Worm (Caenorhabditis elegans) whole organism, L4 larva: ENCODE data around the gene mrps-17.
A peak's percentile ranks its signal among the peaks of the same experiment; 100 is the strongest.

Experiments used
- F10B5.3 ChIP-seq: sonication (generic microtip); optimal IDR thresholded peaks from 2 replicates; lab custom pipeline; 2016; ENCODE audit warnings: mild to moderate bottlenecking, missing genetic modification characterization, missing compliant biosample characterization
- F44E2.7 ChIP-seq: fragments of 200-800 bp; sonication (Bioruptor generic); IDR thresholded peaks from 2 replicates; pipeline ENCODE4 v2.1.2; 2022; ENCODE audit warnings: missing genetic modification characterization, missing compliant biosample characterization
- F49E8.2 ChIP-seq: sonication (generic microtip); optimal IDR thresholded peaks from 2 replicates; lab custom pipeline; 2016; ENCODE audit warnings: missing compliant biosample characterization, mild to moderate bottlenecking, missing genetic modification characterization, borderline replicate concordance
- T20F7.1 ChIP-seq: fragments of 200-800 bp; sonication (Bioruptor generic); optimal IDR thresholded peaks from 2 replicates; lab custom pipeline; 2018; ENCODE audit warnings: mild to moderate bottlenecking, missing genetic modification characterization, missing compliant biosample characterization
- Y48G9A.11 ChIP-seq: fragments of 200-800 bp; sonication (Bioruptor generic); IDR thresholded peaks from 2 replicates; pipeline ENCODE4 v1.3.6; 2022; ENCODE audit warnings: missing genetic modification reagents, missing genetic modification characterization, missing compliant biosample characterization
- Y5F2A.4 ChIP-seq: fragments of 200-800 bp; sonication (Bioruptor generic); optimal IDR thresholded peaks from 2 replicates; lab custom pipeline; 2018; ENCODE audit warnings: mild to moderate bottlenecking, missing genetic modification characterization, missing compliant biosample characterization
- ama-1 ChIP-seq: fragments of 150-350 bp; optimal IDR thresholded peaks from 2 replicates; lab custom pipeline; 2014; ENCODE audit warnings: inconsistent platforms, mixed read lengths
- arid-1 ChIP-seq: fragments of 200-800 bp; sonication (Bioruptor generic); conservative IDR thresholded peaks from 2 replicates; pipeline ENCODE4 v1.3.6; 2022; ENCODE audit warnings: missing genetic modification reagents, missing genetic modification characterization, missing compliant biosample characterization
- ceh-20 ChIP-seq: fragments of 200-800 bp; sonication (Bioruptor generic); IDR thresholded peaks from 2 replicates; pipeline ENCODE4 v1.3.6; 2022; ENCODE audit warnings: missing genetic modification reagents, missing genetic modification characterization, missing compliant biosample characterization
- ceh-28 ChIP-seq: fragments of 150-350 bp; optimal IDR thresholded peaks from 2 replicates; lab custom pipeline; 2014; ENCODE audit warnings: missing biosample characterization, missing genetic modification reagents, missing genetic modification characterization
- ceh-44 ChIP-seq: fragments of 200-800 bp; sonication (Bioruptor generic); IDR thresholded peaks from 2 replicates; pipeline ENCODE4 v1.3.6; 2022; ENCODE audit warnings: missing genetic modification reagents, missing genetic modification characterization, missing compliant biosample characterization
- ceh-62 ChIP-seq: sonication (generic microtip); optimal IDR thresholded peaks from 2 replicates; lab custom pipeline; 2017; ENCODE audit warnings: missing biosample characterization, missing genetic modification characterization
- ceh-82 ChIP-seq: sonication (generic microtip); optimal IDR thresholded peaks from 2 replicates; lab custom pipeline; 2017; ENCODE audit warnings: missing biosample characterization, missing genetic modification characterization
- ces-1 ChIP-seq: fragments of 150-350 bp; sonication (generic microtip); optimal IDR thresholded peaks from 4 replicates; lab custom pipeline; 2014; ENCODE audit warnings: missing biosample characterization, missing genetic modification reagents, missing genetic modification characterization
- cey-2 ChIP-seq: sonication (generic microtip); optimal IDR thresholded peaks from 3 replicates; lab custom pipeline; 2017; ENCODE audit warnings: missing genetic modification characterization, mild to moderate bottlenecking, missing compliant biosample characterization, antibody characterized with exemption, borderline replicate concordance; ENCODE audit not compliant: insufficient read depth
- ctbp-1 ChIP-seq: fragments of 200-800 bp; sonication (Bioruptor generic); IDR thresholded peaks from 2 replicates; pipeline ENCODE4 v1.3.6; 2022; ENCODE audit warnings: missing genetic modification reagents, missing genetic modification characterization, missing compliant biosample characterization
- daf-12 ChIP-seq: fragments of 150-350 bp; optimal IDR thresholded peaks from 2 replicates; lab custom pipeline; 2014; ENCODE audit warnings: missing biosample characterization, missing genetic modification reagents, missing genetic modification characterization
- daf-8 ChIP-seq: fragments of 200-800 bp; sonication (Bioruptor generic); IDR thresholded peaks from 2 replicates; pipeline ENCODE4 v1.3.6; 2022; ENCODE audit warnings: missing genetic modification characterization, missing compliant biosample characterization
- dmd-8 ChIP-seq: fragments of 200-800 bp; sonication (Bioruptor generic); IDR thresholded peaks from 2 replicates; pipeline ENCODE4 v1.3.6; 2022; ENCODE audit warnings: missing genetic modification characterization, missing compliant biosample characterization
- dpl-1 ChIP-seq: fragments of 150-350 bp; optimal IDR thresholded peaks from 2 replicates; lab custom pipeline; 2014; ENCODE audit warnings: missing biosample characterization, missing genetic modification reagents, missing genetic modification characterization
- dve-1 ChIP-seq: sonication (generic microtip); optimal IDR thresholded peaks from 2 replicates; lab custom pipeline; 2017; ENCODE audit warnings: antibody characterized with exemption, mild to moderate bottlenecking, missing genetic modification characterization, missing compliant biosample characterization; ENCODE audit not compliant: insufficient read depth
- egl-27 ChIP-seq: sonication (generic microtip); optimal IDR thresholded peaks from 3 replicates; lab custom pipeline; 2017; ENCODE audit warnings: missing biosample characterization, missing genetic modification reagents, missing genetic modification characterization
- egl-43 ChIP-seq: fragments of 200-800 bp; sonication (Bioruptor generic); IDR thresholded peaks from 2 replicates; pipeline ENCODE4 v1.3.6; 2022; ENCODE audit warnings: missing genetic modification reagents, missing genetic modification characterization, missing compliant biosample characterization
- fos-1 ChIP-seq: fragments of 150-350 bp; optimal IDR thresholded peaks from 2 replicates; lab custom pipeline; 2014; ENCODE audit warnings: missing biosample characterization, missing genetic modification characterization
- hlh-11 ChIP-seq: fragments of 200-800 bp; sonication (Bioruptor generic); optimal IDR thresholded peaks from 2 replicates; lab custom pipeline; 2018; ENCODE audit warnings: mild to moderate bottlenecking, missing genetic modification characterization, missing compliant biosample characterization
- hlh-30 ChIP-seq: sonication (generic microtip); optimal IDR thresholded peaks from 2 replicates; lab custom pipeline; 2017; ENCODE audit warnings: antibody characterized with exemption, mild to moderate bottlenecking, missing genetic modification characterization, missing compliant biosample characterization; ENCODE audit not compliant: insufficient read depth
- jun-1 ChIP-seq: fragments of 150-350 bp; optimal IDR thresholded peaks from 2 replicates; lab custom pipeline; 2014; ENCODE audit warnings: missing biosample characterization, missing genetic modification reagents, missing genetic modification characterization
- lin-15B ChIP-seq: fragments of 150-350 bp; sonication (generic microtip); optimal IDR thresholded peaks from 3 replicates; lab custom pipeline; 2014; ENCODE audit warnings: missing biosample characterization, missing genetic modification characterization
- lin-38 ChIP-seq: fragments of 200-800 bp; sonication (Bioruptor generic); IDR thresholded peaks from 2 replicates; pipeline ENCODE4 v1.3.6; 2022; ENCODE audit warnings: missing genetic modification reagents, missing genetic modification characterization, missing compliant biosample characterization
- lir-3 ChIP-seq: sonication (generic microtip); optimal IDR thresholded peaks from 2 replicates; lab custom pipeline; 2016; ENCODE audit warnings: mild to moderate bottlenecking, missing genetic modification characterization, missing compliant biosample characterization
- madf-5 ChIP-seq, 2 experiments: fragments of 200-800 bp; sonication (Bioruptor generic); IDR thresholded peaks; 2 replicates each; pipeline ENCODE4 v1.3.6; 2022; ENCODE audit warnings: missing compliant biosample characterization in 2 of 2, missing genetic modification characterization in 2 of 2
- mdt-29 ChIP-seq: fragments of 200-800 bp; sonication (Bioruptor generic); IDR thresholded peaks from 2 replicates; pipeline ENCODE4 v1.3.6; 2022; ENCODE audit warnings: missing genetic modification reagents, missing genetic modification characterization, missing compliant biosample characterization
- mxl-2 ChIP-seq: fragments of 200-800 bp; sonication (Bioruptor generic); conservative IDR thresholded peaks from 2 replicates; pipeline ENCODE4 v1.3.6; 2022; ENCODE audit warnings: missing genetic modification reagents, missing genetic modification characterization, missing compliant biosample characterization
- nhr-111 ChIP-seq: fragments of 200-800 bp; sonication (Bioruptor generic); optimal IDR thresholded peaks from 2 replicates; lab custom pipeline; 2018; ENCODE audit warnings: mild to moderate bottlenecking, missing genetic modification characterization, missing compliant biosample characterization
- nhr-42 ChIP-seq: fragments of 200-800 bp; sonication (Bioruptor generic); IDR thresholded peaks from 2 replicates; pipeline ENCODE4 v1.3.6; 2022; ENCODE audit warnings: missing genetic modification characterization, missing compliant biosample characterization
- nhr-6 ChIP-seq: fragments of 150-350 bp; optimal IDR thresholded peaks from 2 replicates; lab custom pipeline; 2014; ENCODE audit warnings: missing biosample characterization, missing genetic modification characterization
- nhr-76 ChIP-seq: fragments of 150-350 bp; optimal IDR thresholded peaks from 2 replicates; lab custom pipeline; 2014; ENCODE audit warnings: missing biosample characterization, missing genetic modification characterization
- php-3 ChIP-seq: fragments of 200-800 bp; sonication (Bioruptor generic); IDR thresholded peaks from 2 replicates; pipeline ENCODE4 v1.3.6; 2022; ENCODE audit warnings: missing genetic modification reagents, missing genetic modification characterization, missing compliant biosample characterization
- pqm-1 ChIP-seq: sonication (generic microtip); optimal IDR thresholded peaks from 2 replicates; lab custom pipeline; 2017; ENCODE audit warnings: missing biosample characterization, missing genetic modification characterization
- rbr-2 ChIP-seq: sonication (generic microtip); optimal IDR thresholded peaks from 2 replicates; lab custom pipeline; 2016; ENCODE audit warnings: missing genotype, missing genetic modification characterization, missing compliant biosample characterization
- saeg-2 ChIP-seq: fragments of 200-800 bp; sonication (Bioruptor generic); IDR thresholded peaks from 2 replicates; pipeline ENCODE4 v1.3.6; 2022; ENCODE audit warnings: missing genetic modification reagents, missing genetic modification characterization, missing compliant biosample characterization
- spr-3 ChIP-seq: fragments of 200-800 bp; sonication (Bioruptor generic); optimal IDR thresholded peaks from 2 replicates; lab custom pipeline; 2018; ENCODE audit warnings: mild to moderate bottlenecking, missing genetic modification characterization, missing compliant biosample characterization
- tag-97 ChIP-seq: fragments of 200-800 bp; sonication (Bioruptor generic); IDR thresholded peaks from 2 replicates; pipeline ENCODE4 v1.3.6; 2022; ENCODE audit warnings: missing genetic modification characterization, missing compliant biosample characterization
- tra-1 ChIP-seq: fragments of 200-800 bp; sonication (Bioruptor generic); IDR thresholded peaks from 2 replicates; pipeline ENCODE4 v1.3.6; 2022; ENCODE audit warnings: missing genetic modification reagents, missing genetic modification characterization, missing compliant biosample characterization
- unc-130 ChIP-seq: sonication (generic microtip); optimal IDR thresholded peaks from 2 replicates; lab custom pipeline; 2016; ENCODE audit warnings: missing genetic modification reagents, missing genetic modification characterization, missing compliant biosample characterization
- unc-39 ChIP-seq: sonication (generic microtip); optimal IDR thresholded peaks from 2 replicates; lab custom pipeline; 2017; ENCODE audit warnings: missing biosample characterization, missing genetic modification characterization
- unc-62 ChIP-seq, 3 experiments: fragments of 150-350 bp in 1 of 3; sonication (generic microtip); optimal IDR thresholded peaks in 2 of 3; peaks in 1 of 3; 1 replicate in 1 of 3; 2 replicates in 2 of 3; lab custom pipeline; 2014 to 2017; ENCODE audit warnings: missing biosample characterization in 3 of 3, missing genetic modification characterization in 3 of 3, missing genetic modification reagents in 3 of 3, missing genotype in 1 of 3
- vab-7 ChIP-seq: fragments of 200-800 bp; sonication (Bioruptor generic); IDR thresholded peaks from 2 replicates; pipeline ENCODE4 v1.3.6; 2022; ENCODE audit warnings: missing genetic modification reagents, missing genetic modification characterization, missing compliant biosample characterization
- zfp-2 ChIP-seq: sonication (generic microtip); optimal IDR thresholded peaks from 2 replicates; lab custom pipeline; 2016; ENCODE audit warnings: mild to moderate bottlenecking, missing genetic modification characterization, missing compliant biosample characterization
- zfp-3 ChIP-seq: fragments of 200-800 bp; sonication (Bioruptor generic); conservative IDR thresholded peaks from 2 replicates; pipeline ENCODE4 v1.3.6; 2022; ENCODE audit warnings: missing genetic modification reagents, missing genetic modification characterization, missing compliant biosample characterization
- zip-11 ChIP-seq: fragments of 200-800 bp; sonication (Bioruptor generic); IDR thresholded peaks from 2 replicates; pipeline ENCODE4 v1.3.6; 2022; ENCODE audit warnings: missing genetic modification characterization, missing compliant biosample characterization
- zip-2 ChIP-seq: fragments of 150-350 bp; optimal IDR thresholded peaks from 2 replicates; lab custom pipeline; 2014; ENCODE audit warnings: missing biosample characterization, missing genetic modification characterization

The mrps-17 gene

ce11 chrIII:6447521-6447920, 15.9 kb upstream of the mrps-17 start (continued):
- TF ChIP-seq mxl-2 (GFP tag; lab: Robert Waterston, UW), result no peak
- TF ChIP-seq Y5F2A.4 (GFP tag; lab: Kevin White, UChicago), result no peak
- no peak for TF ChIP-seq unc-130 (GFP tag; lab: Kevin White, UChicago)
- peak; percentile 50 for TF ChIP-seq lin-38 (GFP tag; lab: Robert Waterston, UW)
- no peak for TF ChIP-seq Y48G9A.11 (GFP tag; lab: Robert Waterston, UW)
- no peak for TF ChIP-seq unc-62 (GFP tag; optimal IDR thresholded peaks at IDR 0.05 in 1 of 2; lab: Kevin White, UChicago)
- TF ChIP-seq unc-62 (tag; optimal IDR thresholded peaks at IDR 0.05; lab: Kevin White, UChicago), result no peak
- no peak for TF ChIP-seq egl-43
- TF ChIP-seq ceh-82 (tag; lab: Kevin White, UChicago), result no peak
- TF ChIP-seq zip-2, result no peak
- TF ChIP-seq vab-7 (GFP tag; lab: Robert Waterston, UW), result no peak
- no peak for TF ChIP-seq daf-12 (tag; lab: Kevin White, UChicago)
- TF ChIP-seq saeg-2 (GFP tag; lab: Robert Waterston, UW), result no peak
- TF ChIP-seq zfp-3, result no peak
- peak; percentile 7 for TF ChIP-seq ama-1 (lab: Kevin White, UChicago)
- TF ChIP-seq tra-1, result peak; percentile 82
- TF ChIP-seq spr-3 (GFP tag; lab: Kevin White, UChicago), result no peak
- peak; percentile 79 for TF ChIP-seq dve-1 (tag; lab: Kevin White, UChicago)
- peak; percentile 82 for TF ChIP-seq hlh-30
- no peak for TF ChIP-seq madf-5 (GFP tag; IDR thresholded peaks at IDR 0.05; lab: Robert Waterston, UW)
- no peak for TF ChIP-seq F44E2.7 (GFP tag; lab: Robert Waterston, UW)
- TF ChIP-seq mdt-29 (GFP tag; lab: Robert Waterston, UW), result no peak
- no peak for TF ChIP-seq arid-1 (GFP tag; lab: Robert Waterston, UW)
- no peak for TF ChIP-seq nhr-76 (tag; lab: Kevin White, UChicago)
- TF ChIP-seq F10B5.3 (tag; lab: Kevin White, UChicago), result no peak
- no peak for TF ChIP-seq ces-1 (GFP tag; lab: Kevin White, UChicago)
- TF ChIP-seq daf-8, result no peak
- no peak for TF ChIP-seq F49E8.2 (tag; lab: Kevin White, UChicago)
- TF ChIP-seq zfp-2 (tag; lab: Kevin White, UChicago), result no peak
- TF ChIP-seq php-3 (GFP tag; lab: Robert Waterston, UW), result no peak
- TF ChIP-seq nhr-42 (GFP tag; lab: Robert Waterston, UW), result 0 out of 2 replicates have a peak, but pooled peaks have one; percentile 22
- TF ChIP-seq hlh-11 (tag; lab: Kevin White, UChicago), result peak; percentile 89
- peak; percentile 24 for TF ChIP-seq cey-2 (tag; lab: Kevin White, UChicago)
- TF ChIP-seq nhr-111, result no peak
- TF ChIP-seq jun-1 (tag; lab: Kevin White, UChicago), result peak; percentile 36
- TF ChIP-seq ceh-20 (GFP tag; lab: Robert Waterston, UW), result no peak
- TF ChIP-seq ceh-62, result no peak
- TF ChIP-seq ceh-28 (tag; lab: Kevin White, UChicago), result no peak
- TF ChIP-seq nhr-6 (tag; lab: Kevin White, UChicago), result peak; percentile 33
- no peak for TF ChIP-seq lin-15B (tag; lab: Kevin White, UChicago)
- TF ChIP-seq pqm-1 (tag; lab: Kevin White, UChicago), result peak; percentile 1
- TF ChIP-seq zip-11 (GFP tag; lab: Robert Waterston, UW), result no peak
- TF ChIP-seq lir-3 (tag; lab: Kevin White, UChicago), result no peak
- TF ChIP-seq tag-97 (GFP tag; lab: Robert Waterston, UW), result no peak
- TF ChIP-seq ctbp-1 (GFP tag; lab: Robert Waterston, UW), result no peak
- no peak for TF ChIP-seq unc-39 (tag; lab: Kevin White, UChicago)
- no peak for TF ChIP-seq dmd-8 (GFP tag; lab: Robert Waterston, UW)
- peak; percentile 33 for TF ChIP-seq dpl-1 (GFP tag; lab: Kevin White, UChicago)
- peak; percentile 53 for TF ChIP-seq T20F7.1 (GFP tag; lab: Kevin White, UChicago)
- TF ChIP-seq egl-27 (tag; lab: Kevin White, UChicago), result no peak
- TF ChIP-seq rbr-2 (tag; lab: Kevin White, UChicago), result no peak
- no peak for TF ChIP-seq fos-1
- TF ChIP-seq ceh-44, result no peak
